Fruit fly (Drosophila melanogaster) whole organism, wandering third instar larva: ENCODE data around the gene CG3558.

Experiments used
- Abd-B ChIP-seq: fragments of >200 bp; optimal IDR thresholded peaks from 2 replicates; lab custom pipeline; 2017; ENCODE audit warnings: missing biosample characterization, missing genetic modification characterization
- CG32264 ChIP-seq: fragments of 200-800 bp; sonication (Bioruptor generic); optimal IDR thresholded peaks from 2 replicates; lab custom pipeline; 2016; ENCODE audit warnings: missing biosample characterization, missing genetic modification characterization
- CG9705 ChIP-seq: fragments of 200-800 bp; sonication (Bioruptor generic); optimal IDR thresholded peaks from 2 replicates; lab custom pipeline; 2018; ENCODE audit warnings: missing biosample characterization, mild to moderate bottlenecking, missing genetic modification characterization
- CrebA ChIP-seq: fragments of 200-800 bp; sonication (Bioruptor generic); optimal IDR thresholded peaks from 2 replicates; lab custom pipeline; 2016; ENCODE audit warnings: missing biosample characterization, mild to moderate bottlenecking, missing genetic modification characterization, borderline replicate concordance
- Dfd ChIP-seq: fragments of >200 bp; optimal IDR thresholded peaks from 2 replicates; lab custom pipeline; 2017; ENCODE audit warnings: missing biosample characterization, missing genetic modification characterization
- Dif ChIP-seq: fragments of 200-275, 200-300 bp; sonication (Bioruptor generic); optimal IDR thresholded peaks from 2 replicates; lab custom pipeline; 2018; ENCODE audit warnings: missing biosample characterization, missing genetic modification characterization; ENCODE audit not compliant: partially characterized antibody
- GATAd ChIP-seq: sonication (Bioruptor generic); optimal IDR thresholded peaks from 2 replicates; lab custom pipeline; 2016; ENCODE audit warnings: missing biosample characterization, missing genetic modification characterization
- HLH106 ChIP-seq: fragments of 200-800 bp; optimal IDR thresholded peaks from 3 replicates; lab custom pipeline; 2019; ENCODE audit warnings: missing biosample characterization, mild to moderate bottlenecking, missing genetic modification characterization, moderate library complexity
- Hr83 ChIP-seq: fragments of 200-300 bp; sonication (Bioruptor generic); optimal IDR thresholded peaks from 2 replicates; lab custom pipeline; 2016; ENCODE audit warnings: missing biosample characterization, mild to moderate bottlenecking, missing genetic modification characterization, moderate library complexity; ENCODE audit not compliant: poor library complexity, severe bottlenecking
- Jra ChIP-seq: sonication (Bioruptor generic); optimal IDR thresholded peaks from 2 replicates; lab custom pipeline; 2016; ENCODE audit warnings: missing biosample characterization, missing genetic modification characterization
- Mio ChIP-seq: sonication (Bioruptor generic); optimal IDR thresholded peaks from 2 replicates; lab custom pipeline; 2016; ENCODE audit warnings: missing biosample characterization, missing genetic modification characterization
- Myc ChIP-seq: fragments of >200 bp; optimal IDR thresholded peaks from 2 replicates; lab custom pipeline; 2017
- N ChIP-seq: fragments of >200 bp; optimal IDR thresholded peaks from 2 replicates; lab custom pipeline; 2018; ENCODE audit warnings: missing biosample characterization, missing external identifiers, missing genetic modification characterization
- OdsH ChIP-seq: fragments of 200-800 bp; sonication (Bioruptor generic); optimal IDR thresholded peaks from 2 replicates; lab custom pipeline; 2016; ENCODE audit warnings: missing biosample characterization, mild to moderate bottlenecking, missing genetic modification characterization
- Rel ChIP-seq, 2 experiments: fragments of 200-800 bp; sonication (Bioruptor generic) in 1 of 2; optimal IDR thresholded peaks; 2 replicates in 1 of 2; 3 replicates in 1 of 2; lab custom pipeline; 2016 to 2019; ENCODE audit warnings: mild to moderate bottlenecking in 2 of 2, missing biosample characterization in 2 of 2, missing genetic modification characterization in 2 of 2, moderate library complexity in 1 of 2
- Sp1 ChIP-seq: fragments of 200-800 bp; sonication (Bioruptor generic); optimal IDR thresholded peaks from 3 replicates; lab custom pipeline; 2019; ENCODE audit warnings: missing biosample characterization, mild to moderate bottlenecking, missing genetic modification characterization, moderate library complexity
- Vsx2 ChIP-seq: fragments of 200-300, 225-300 bp; sonication (Bioruptor generic); optimal IDR thresholded peaks from 2 replicates; lab custom pipeline; 2018; ENCODE audit warnings: missing biosample characterization, missing genetic modification characterization; ENCODE audit not compliant: partially characterized antibody
- br ChIP-seq: fragments of 200-800 bp; sonication (Bioruptor generic); optimal IDR thresholded peaks from 2 replicates; lab custom pipeline; 2016; ENCODE audit warnings: missing biosample characterization, missing genetic modification characterization
- brk ChIP-seq: fragments of 200-800 bp; sonication (Bioruptor generic); optimal IDR thresholded peaks from 2 replicates; lab custom pipeline; 2016; ENCODE audit warnings: missing biosample characterization, mild to moderate bottlenecking, missing genetic modification characterization
- dl ChIP-seq, 2 experiments: fragments of 175-275, 200-275 bp in 1 of 2; fragments of 200-275 bp in 1 of 2; sonication (Bioruptor generic); optimal IDR thresholded peaks; lab custom pipeline; 2018; ENCODE audit warnings: mild to moderate bottlenecking in 2 of 2, missing biosample characterization in 2 of 2, missing genetic modification characterization in 2 of 2, moderate library complexity in 2 of 2; ENCODE audit not compliant: partially characterized antibody in 2 of 2, insufficient read depth in 1 of 2
- dmrt93B ChIP-seq: fragments of 200-800 bp; sonication (Bioruptor generic); optimal IDR thresholded peaks from 2 replicates; lab custom pipeline; 2018; ENCODE audit warnings: missing biosample characterization, mild to moderate bottlenecking, missing genetic modification characterization
- dsf ChIP-seq: sonication (Bioruptor generic); optimal IDR thresholded peaks from 2 replicates; lab custom pipeline; 2016; ENCODE audit warnings: missing biosample characterization, missing genetic modification characterization, borderline replicate concordance
- ey ChIP-seq: fragments of 200-800 bp; sonication (Bioruptor generic); optimal IDR thresholded peaks from 2 replicates; lab custom pipeline; 2016; ENCODE audit warnings: missing biosample characterization, missing genetic modification characterization
- foxo ChIP-seq, 2 experiments: fragments of 200-800 bp; sonication (Bioruptor generic); optimal IDR thresholded peaks; 2 replicates in 1 of 2; 3 replicates in 1 of 2; lab custom pipeline; 2016 to 2017; ENCODE audit warnings: missing biosample characterization in 2 of 2, missing genetic modification characterization in 2 of 2
- fru ChIP-seq: fragments of 200-800 bp; sonication (Bioruptor generic); optimal IDR thresholded peaks from 3 replicates; lab custom pipeline; 2016; ENCODE audit warnings: missing biosample characterization, mild to moderate bottlenecking, missing genetic modification characterization
- h ChIP-seq: fragments of 200-800 bp; sonication (Bioruptor generic); optimal IDR thresholded peaks from 3 replicates; lab custom pipeline; 2016; ENCODE audit warnings: missing biosample characterization, mild to moderate bottlenecking, missing genetic modification characterization
- lola ChIP-seq: fragments of >200 bp; optimal IDR thresholded peaks from 2 replicates; lab custom pipeline; 2017; ENCODE audit warnings: missing biosample characterization, missing genetic modification characterization
- pan ChIP-seq: fragments of >200 bp; optimal IDR thresholded peaks from 2 replicates; lab custom pipeline; 2017
- psq ChIP-seq: fragments of 200-800 bp; sonication (Bioruptor generic); optimal IDR thresholded peaks from 3 replicates; lab custom pipeline; 2017; ENCODE audit warnings: missing biosample characterization, mild to moderate bottlenecking, missing genetic modification characterization, moderate library complexity
- rgr ChIP-seq: fragments of 200-800 bp; sonication (Bioruptor generic); optimal IDR thresholded peaks from 3 replicates; lab custom pipeline; 2016; ENCODE audit warnings: missing biosample characterization, mild to moderate bottlenecking, missing genetic modification characterization
- sage ChIP-seq: fragments of 200-800 bp; sonication (Bioruptor generic); optimal IDR thresholded peaks from 2 replicates; lab custom pipeline; 2016; ENCODE audit warnings: missing biosample characterization, mild to moderate bottlenecking, missing genetic modification characterization
- sv ChIP-seq: fragments of 200-800 bp; sonication (Bioruptor generic); optimal IDR thresholded peaks from 3 replicates; lab custom pipeline; 2016; ENCODE audit warnings: missing biosample characterization, missing genetic modification characterization
- usp ChIP-seq: fragments of >200 bp; optimal IDR thresholded peaks from 2 replicates; lab custom pipeline; 2017; ENCODE audit warnings: missing biosample characterization, missing genetic modification characterization
- woc ChIP-seq: sonication (Bioruptor generic); optimal IDR thresholded peaks from 2 replicates; lab custom pipeline; 2016; ENCODE audit warnings: missing biosample characterization, mild to moderate bottlenecking, missing genetic modification characterization

The CG3558 gene

dm6 chr2L:2992664-2993174 lies at the start of gene CG3558, which contains the start of gene okr:
TSS of gene CG3558 (plus strand) at chr2L:2992870.
TSS of gene okr (minus strand) at chr2L:2992759.
- TF ChIP-seq pan (lab: Kevin White, UChicago) (no peak), CG9705 (GFP tag; lab: Kevin White, UChicago) (peak; percentile 1), OdsH (GFP tag; lab: Kevin White, UChicago) (no peak), Rel (GFP tag; optimal IDR thresholded peaks at IDR 0.05; lab: Kevin White, UChicago) (no peak), Rel (tag; optimal IDR thresholded peaks at IDR 0.05; lab: Kevin White, UChicago) (peak; percentile 2), sv (GFP tag; lab: Kevin White, UChicago) (peak; percentile 2), Myc (lab: Kevin White, UChicago) (peak; percentile 16)

dm6 chr2L:2944509-2944908 lies 48.2 kb upstream of the CG3558 start:
- TF ChIP-seq Sp1 (GFP tag; lab: Kevin White, UChicago) (no peak), woc (GFP tag; lab: Kevin White, UChicago) (no peak), Vsx2 (GFP tag; lab: Kevin White, UChicago) (no peak), pan (lab: Kevin White, UChicago) (no peak), foxo (GFP tag; optimal IDR thresholded peaks at IDR 0.05; lab: Kevin White, UChicago) (peak in 1 of 2 experiments; percentile 49), fru (peak; percentile 39), br (peak; percentile 23), CrebA (GFP tag; lab: Kevin White, UChicago) (no peak), Abd-B (GFP tag; lab: Kevin White, UChicago) (no peak), Dfd (GFP tag; lab: Kevin White, UChicago) (no peak), CG9705 (GFP tag; lab: Kevin White, UChicago) (no peak), rgr (peak; percentile 40), dl (GFP tag; optimal IDR thresholded peaks at IDR 0.05; lab: Kevin White, UChicago; ENCODE audit: insufficient read depth in 1 of 2, partially characterized antibody in 2 of 2) (no peak), dsf (GFP tag; lab: Kevin White, UChicago) (no peak), OdsH (GFP tag; lab: Kevin White, UChicago) (peak; percentile 29), Hr83 (GFP tag; lab: Kevin White, UChicago) (no peak), Jra (GFP tag; lab: Kevin White, UChicago) (no peak), h (GFP tag; lab: Kevin White, UChicago) (peak; percentile 53), Mio (GFP tag; lab: Kevin White, UChicago) (no peak), dmrt93B (no peak), psq (GFP tag; lab: Kevin White, UChicago) (peak; percentile 33), brk (GFP tag; lab: Kevin White, UChicago) (no peak), ey (peak; percentile 0), sage (GFP tag; lab: Kevin White, UChicago) (no peak), sv (GFP tag; lab: Kevin White, UChicago) (no peak), GATAd (no peak), usp (GFP tag; lab: Kevin White, UChicago) (no peak), Myc (lab: Kevin White, UChicago) (no peak), HLH106 (tag; lab: Kevin White, UChicago) (no peak), Dif (no peak), lola (GFP tag; lab: Kevin White, UChicago) (no peak), N (GFP tag; lab: Kevin White, UChicago) (no peak)

- TF ChIP-seq h (GFP tag; lab: Kevin White, UChicago) (no peak), Dfd (GFP tag; lab: Kevin White, UChicago) (peak; percentile 83), Myc (lab: Kevin White, UChicago) (peak; percentile 36), HLH106 (tag; lab: Kevin White, UChicago) (no peak), CG32264 (GFP tag; lab: Kevin White, UChicago) (no peak), foxo (GFP tag; optimal IDR thresholded peaks at IDR 0.05; lab: Kevin White, UChicago) (no peak)
Observed at dm6 chr2L:2945438-2946220, 47.0 kb upstream of the CG3558 start.
